Fruit fly (Drosophila melanogaster): Measurements from ENCODE around the gene CG1582.

The CG1582 gene

dm6 chrX:10905047-10905446 lies 5.9 kb upstream of the CG1582 start (continued):
- TF ChIP-seq CG2202 (tag; optimal IDR thresholded peaks at IDR 0.05), result peak; percentile 37
- TF ChIP-seq gsb-n (tag; optimal IDR thresholded peaks at IDR 0.05), result peak; percentile 59
- no peak for TF ChIP-seq grn (GFP tag; optimal IDR thresholded peaks at IDR 0.05)
- TF ChIP-seq jumu (GFP tag; optimal IDR thresholded peaks at IDR 0.05), result peak; percentile 62
- TF ChIP-seq CG3065 (GFP tag; optimal IDR thresholded peaks at IDR 0.05), result no peak
- peak; percentile 79 for TF ChIP-seq CG7556 (GFP tag; optimal IDR thresholded peaks at IDR 0.05)
- peak; percentile 0 for TF ChIP-seq CG31388 (GFP tag; optimal IDR thresholded peaks at IDR 0.05)
- TF ChIP-seq CG9609 (GFP tag; optimal IDR thresholded peaks at IDR 0.05), result peak; percentile 37
- TF ChIP-seq ssp (GFP tag; IDR thresholded peaks at IDR 0.05), result peak; percentile 33; the same call in 1 of the 2 replicates
- no peak for TF ChIP-seq CG10959 (GFP tag; IDR thresholded peaks at IDR 0.05)
- TF ChIP-seq emc (GFP tag; optimal IDR thresholded peaks at IDR 0.05), result no peak
- peak; percentile 64 for TF ChIP-seq seq (GFP tag; IDR thresholded peaks at IDR 0.05)
- TF ChIP-seq dimm (GFP tag; IDR thresholded peaks at IDR 0.05), result no peak
- peak; percentile 43; the same call in 1 of the 2 replicates for TF ChIP-seq HLH3B (GFP tag; IDR thresholded peaks at IDR 0.05)
- TF ChIP-seq Rx (GFP tag; IDR thresholded peaks at IDR 0.05), result no peak
- TF ChIP-seq CG9797 (GFP tag; optimal IDR thresholded peaks at IDR 0.05), result no peak
- peak; percentile 64 for TF ChIP-seq Blimp-1 (GFP tag; optimal IDR thresholded peaks at IDR 0.05)
- TF ChIP-seq Trl (optimal IDR thresholded peaks at IDR 0.05), result no peak
- TF ChIP-seq Trl (GFP tag; optimal IDR thresholded peaks at IDR 0.05), result peak; percentile 70
- peak; percentile 6 for TF ChIP-seq scrt (GFP tag; optimal IDR thresholded peaks at IDR 0.05)
- peak; percentile 4 for TF ChIP-seq CG12744 (GFP tag; optimal IDR thresholded peaks at IDR 0.05)
- peak; percentile 49 for TF ChIP-seq CG1529 (GFP tag; optimal IDR thresholded peaks at IDR 0.05)
- peak; percentile 38; the same call in 1 of the 2 replicates for TF ChIP-seq CG4730 (GFP tag; IDR thresholded peaks at IDR 0.05)
- no peak for TF ChIP-seq ash1 (GFP tag; optimal IDR thresholded peaks at IDR 0.05)
- peak; percentile 66 for TF ChIP-seq lilli (GFP tag; optimal IDR thresholded peaks at IDR 0.05)
- TF ChIP-seq lbe (GFP tag; optimal IDR thresholded peaks at IDR 0.05), result no peak
- TF ChIP-seq CG2116 (GFP tag; optimal IDR thresholded peaks at IDR 0.05), result peak; percentile 13
- no peak for TF ChIP-seq ato (GFP tag; IDR thresholded peaks at IDR 0.05; ENCODE audit: partially characterized antibody)
- no peak for TF ChIP-seq bbx (GFP tag; IDR thresholded peaks at IDR 0.05; ENCODE audit: partially characterized antibody)
- TF ChIP-seq CG5180 (GFP tag; optimal IDR thresholded peaks at IDR 0.05), result peak; percentile 38
- TF ChIP-seq toy (GFP tag; IDR thresholded peaks at IDR 0.05), result no peak
- TF ChIP-seq CG12299 (tag; optimal IDR thresholded peaks at IDR 0.05), result no peak
- TF ChIP-seq Atf6 (GFP tag; IDR thresholded peaks at IDR 0.05), result peak; percentile 39; the same call in 1 of the 2 replicates
- TF ChIP-seq CG6813 (GFP tag; optimal IDR thresholded peaks at IDR 0.05), result peak; percentile 37
- no peak for TF ChIP-seq eyg (GFP tag; optimal IDR thresholded peaks at IDR 0.05)
- no peak for TF ChIP-seq aop (GFP tag; IDR thresholded peaks at IDR 0.05)
- peak; percentile 12 for TF ChIP-seq D19B (GFP tag; optimal IDR thresholded peaks at IDR 0.05)
- TF ChIP-seq slou (GFP tag; optimal IDR thresholded peaks at IDR 0.05), result peak; percentile 22
- peak; percentile 83 for TF ChIP-seq Sox100B (GFP tag; optimal IDR thresholded peaks at IDR 0.05)
- TF ChIP-seq CG11456 (GFP tag; IDR thresholded peaks at IDR 0.05), result no peak
- TF ChIP-seq sens (GFP tag), result peak; percentile 97
- TF ChIP-seq ase (GFP tag; IDR thresholded peaks at IDR 0.05), result no peak
- no peak for TF ChIP-seq zf30C (GFP tag; optimal IDR thresholded peaks at IDR 0.05)
- TF ChIP-seq CG1603 (tag; optimal IDR thresholded peaks at IDR 0.05), result peak; percentile 27
- peak; percentile 30 to 71 for TF ChIP-seq Hr51 (GFP tag; optimal IDR thresholded peaks at IDR 0.05)
- no peak for TF ChIP-seq CG7963 (GFP tag; IDR thresholded peaks at IDR 0.05; ENCODE audit: partially characterized antibody)
- peak; percentile 39 for TF ChIP-seq CG2120 (GFP tag; optimal IDR thresholded peaks at IDR 0.05)
- peak; percentile 64 for TF ChIP-seq az2 (GFP tag; optimal IDR thresholded peaks at IDR 0.05)
- TF ChIP-seq Nf-YC (tag; optimal IDR thresholded peaks at IDR 0.05), result peak; percentile 22
- TF ChIP-seq Hmr (GFP tag; optimal IDR thresholded peaks at IDR 0.05), result peak; percentile 49
- TF ChIP-seq CG3726 (GFP tag; IDR thresholded peaks at IDR 0.05), result 0 out of 3 replicates have a peak, but pooled peaks have one; percentile 31
- peak; percentile 36 for TF ChIP-seq CG14965 (GFP tag; optimal IDR thresholded peaks at IDR 0.05; ENCODE audit: borderline replicate concordance)

Data from whole organism, embryonic.